Fruit fly (Drosophila melanogaster): ENCODE results near the gene CG6661.

The CG6661 gene

dm6 chr3L:14003297-14004040 lies 31.1 kb upstream of the CG6661 start (continued):
- TF ChIP-seq Spps (tag; optimal IDR thresholded peaks at IDR 0.05) = no peak
- TF ChIP-seq CG14014 (GFP tag; IDR thresholded peaks at IDR 0.05) = no peak
- peak; percentile 33 for TF ChIP-seq gem (tag; optimal IDR thresholded peaks at IDR 0.05)
- TF ChIP-seq CG14050 (GFP tag; IDR thresholded peaks at IDR 0.05) = no peak
- TF ChIP-seq CG17802 (tag; optimal IDR thresholded peaks at IDR 0.05) = no peak
- TF ChIP-seq Mrtf (GFP tag; IDR thresholded peaks at IDR 0.05) = no peak
- no peak for TF ChIP-seq rib (GFP tag; IDR thresholded peaks at IDR 0.05)
- no peak for TF ChIP-seq Oli (tag; optimal IDR thresholded peaks at IDR 0.05)
- TF ChIP-seq CG3838 (GFP tag; optimal IDR thresholded peaks at IDR 0.05) = no peak
- TF ChIP-seq prd (optimal IDR thresholded peaks at IDR 0.05) = no peak
- 0 out of 3 replicates have a peak, but pooled peaks have one; percentile 22 for TF ChIP-seq prd (GFP tag; IDR thresholded peaks at IDR 0.05)
- TF ChIP-seq tll (GFP tag; optimal IDR thresholded peaks at IDR 0.05) = no peak
- peak; percentile 21 for TF ChIP-seq CG7839 (tag; optimal IDR thresholded peaks at IDR 0.05)
- no peak for TF ChIP-seq Chrac-16 (GFP tag; optimal IDR thresholded peaks at IDR 0.05)
- TF ChIP-seq CG2678 (tag; optimal IDR thresholded peaks at IDR 0.05) = peak; percentile 21
- TF ChIP-seq maf-S (GFP tag; optimal IDR thresholded peaks at IDR 0.05) = no peak
- no peak for TF ChIP-seq gsb (GFP tag; IDR thresholded peaks at IDR 0.05)
- no peak for TF ChIP-seq CG12219 (GFP tag; optimal IDR thresholded peaks at IDR 0.05)
- 0 out of 3 replicates have a peak, but pooled peaks have one; percentile 14 for TF ChIP-seq CG34422 (GFP tag; IDR thresholded peaks at IDR 0.05)
- TF ChIP-seq CG1602 (GFP tag; optimal IDR thresholded peaks at IDR 0.05) = no peak
- no peak for TF ChIP-seq sens-2 (GFP tag; IDR thresholded peaks at IDR 0.05)
- TF ChIP-seq ase (GFP tag; IDR thresholded peaks at IDR 0.05) = no peak
- no peak for TF ChIP-seq CG4404 (GFP tag; IDR thresholded peaks at IDR 0.05)
- TF ChIP-seq kay (GFP tag; optimal IDR thresholded peaks at IDR 0.05) = no peak
- no peak for TF ChIP-seq ATbp (GFP tag; optimal IDR thresholded peaks at IDR 0.05)
- no peak for TF ChIP-seq Hmr (GFP tag; optimal IDR thresholded peaks at IDR 0.05)
- no peak for TF ChIP-seq CG7745 (tag; optimal IDR thresholded peaks at IDR 0.05)
- no peak for TF ChIP-seq Tbp (GFP tag; optimal IDR thresholded peaks at IDR 0.05)
- TF ChIP-seq oc (tag; optimal IDR thresholded peaks at IDR 0.05) = no peak
- TF ChIP-seq ash1 (GFP tag; optimal IDR thresholded peaks at IDR 0.05) = no peak
- TF ChIP-seq hkb (optimal IDR thresholded peaks at IDR 0.05) = no peak
- no peak for TF ChIP-seq hkb (GFP tag; IDR thresholded peaks at IDR 0.05)
- TF ChIP-seq CG2712 (tag; optimal IDR thresholded peaks at IDR 0.05) = peak; percentile 12
- TF ChIP-seq B-H1 (GFP tag; IDR thresholded peaks at IDR 0.05) = no peak
- TF ChIP-seq CG3065 (GFP tag; optimal IDR thresholded peaks at IDR 0.05) = no peak
- no peak for TF ChIP-seq CG17328 (GFP tag; IDR thresholded peaks at IDR 0.05)
- TF ChIP-seq Hsf (GFP tag; optimal IDR thresholded peaks at IDR 0.05) = no peak
- TF ChIP-seq otp (GFP tag; IDR thresholded peaks at IDR 0.05) = no peak
- no peak for TF ChIP-seq shn (GFP tag; optimal IDR thresholded peaks at IDR 0.05)
- TF ChIP-seq Deaf1 (tag; optimal IDR thresholded peaks at IDR 0.05) = no peak
- TF ChIP-seq sug (tag; optimal IDR thresholded peaks at IDR 0.05) = peak; percentile 21
- TF ChIP-seq Atf6 (GFP tag; IDR thresholded peaks at IDR 0.05) = no peak
- TF ChIP-seq zen2 (GFP tag; IDR thresholded peaks at IDR 0.05; ENCODE audit: partially characterized antibody) = no peak
- no peak for TF ChIP-seq ranshi (GFP tag; IDR thresholded peaks at IDR 0.05)
- TF ChIP-seq Ptx1 (GFP tag; IDR thresholded peaks at IDR 0.05) = no peak
- no peak for TF ChIP-seq odd (GFP tag; optimal IDR thresholded peaks at IDR 0.05)
- TF ChIP-seq Trl (optimal IDR thresholded peaks at IDR 0.05) = no peak
- no peak for TF ChIP-seq Trl (GFP tag; optimal IDR thresholded peaks at IDR 0.05)
- no peak for TF ChIP-seq CHES-1-like (GFP tag; optimal IDR thresholded peaks at IDR 0.05)
- TF ChIP-seq CG8924 (tag; optimal IDR thresholded peaks at IDR 0.05) = no peak
- TF ChIP-seq CG1647 (GFP tag; optimal IDR thresholded peaks at IDR 0.05) = no peak
- TF ChIP-seq da (GFP tag; optimal IDR thresholded peaks at IDR 0.05) = no peak
